ENCODE assay signal across 3 worm cellular contexts in genomic region chrIII:6604317-6604716, ce11.
A peak's percentile ranks its signal among the peaks of the same experiment; 100 is the strongest.
TF ChIP-seq lines count a peak whose summit lies in the region.

No protein-coding gene starts in this region.

TF ChIP-seq in whole organism, L1 larva, 84 proteins besides CTCF, POLR2A, EP300 and RAD21 (continued from another document):
- no peak for TF ChIP-seq hpl-2 (GFP tag; optimal IDR thresholded peaks at IDR 0.05; lab: Kevin White, UChicago)
- TF ChIP-seq skn-1 (tag; optimal IDR thresholded peaks at IDR 0.05; lab: Kevin White, UChicago), result no peak
- no peak for TF ChIP-seq egl-27 (tag; optimal IDR thresholded peaks at IDR 0.05; lab: Kevin White, UChicago)
- TF ChIP-seq unc-62 (GFP tag; optimal IDR thresholded peaks at IDR 0.05; lab: Kevin White, UChicago), result no peak
- peak in 1 of 2 experiments; percentile 0 for TF ChIP-seq lsy-2 (tag; optimal IDR thresholded peaks at IDR 0.05; lab: Kevin White, UChicago)
- no peak for TF ChIP-seq efl-1 (optimal IDR thresholded peaks at IDR 0.05; lab: Kevin White, UChicago)
- peak in 1 of 2 experiments; percentile 12 for TF ChIP-seq efl-1 (GFP tag; optimal IDR thresholded peaks at IDR 0.05 in 1 of 2; lab: Kevin White, UChicago)
- TF ChIP-seq snpc-4 (tag; optimal IDR thresholded peaks at IDR 0.05; lab: Kevin White, UChicago), result no peak
- no peak for TF ChIP-seq C34B4.2 (tag; optimal IDR thresholded peaks at IDR 0.05; lab: Kevin White, UChicago)
- TF ChIP-seq nhr-47 (tag; optimal IDR thresholded peaks at IDR 0.05; lab: Kevin White, UChicago), result no peak
- no peak for TF ChIP-seq mdl-1 (tag; optimal IDR thresholded peaks at IDR 0.05; lab: Kevin White, UChicago)
- TF ChIP-seq Y116A8C.19 (tag; optimal IDR thresholded peaks at IDR 0.05; lab: Kevin White, UChicago; ENCODE audit: borderline replicate concordance), result no peak
- TF ChIP-seq ceh-63 (GFP tag; optimal IDR thresholded peaks at IDR 0.05; lab: Kevin White, UChicago), result no peak
- no peak for TF ChIP-seq nhr-20 (tag; optimal IDR thresholded peaks at IDR 0.05; lab: Kevin White, UChicago)
- peak; percentile 0 for TF ChIP-seq nhr-71 (tag; optimal IDR thresholded peaks at IDR 0.05; lab: Kevin White, UChicago)
- no peak for TF ChIP-seq ztf-11 (tag; optimal IDR thresholded peaks at IDR 0.05; lab: Kevin White, UChicago)
- TF ChIP-seq tlp-1 (tag; optimal IDR thresholded peaks at IDR 0.05; lab: Kevin White, UChicago), result no peak
- TF ChIP-seq lin-39 (tag; optimal IDR thresholded peaks at IDR 0.05; lab: Kevin White, UChicago), result no peak
- no peak for TF ChIP-seq ceh-88 (GFP tag; IDR thresholded peaks at IDR 0.05; lab: Robert Waterston, UW)
- TF ChIP-seq ceh-8 (GFP tag; optimal IDR thresholded peaks at IDR 0.05; lab: Kevin White, UChicago), result no peak

TF ChIP-seq in whole organism, L4 larva, 104 proteins besides CTCF, POLR2A, EP300 and RAD21 (continued from another document and continues in another):
- TF ChIP-seq ceh-32 (tag; optimal IDR thresholded peaks at IDR 0.05; lab: Kevin White, UChicago; ENCODE audit: poor library complexity) (no peak), T26A8.4 (GFP tag; IDR thresholded peaks at IDR 0.05; lab: Robert Waterston, UW) (no peak), mdt-29 (GFP tag; IDR thresholded peaks at IDR 0.05; lab: Robert Waterston, UW) (no peak), ZK337.2 (GFP tag; IDR thresholded peaks at IDR 0.05; lab: Robert Waterston, UW) (no peak), pqm-1 (tag; optimal IDR thresholded peaks at IDR 0.05; lab: Kevin White, UChicago) (peak; percentile 39), ceh-20 (GFP tag; IDR thresholded peaks at IDR 0.05; lab: Robert Waterston, UW) (no peak), nhr-6 (tag; optimal IDR thresholded peaks at IDR 0.05; lab: Kevin White, UChicago) (no peak), dmd-6 (GFP tag; IDR thresholded peaks at IDR 0.05; lab: Robert Waterston, UW) (no peak), unc-39 (tag; optimal IDR thresholded peaks at IDR 0.05; lab: Kevin White, UChicago) (no peak), T20F7.1 (GFP tag; optimal IDR thresholded peaks at IDR 0.05; lab: Kevin White, UChicago) (no peak), ceh-28 (tag; optimal IDR thresholded peaks at IDR 0.05; lab: Kevin White, UChicago) (no peak), mxl-3 (GFP tag; optimal IDR thresholded peaks at IDR 0.05; lab: Kevin White, UChicago) (no peak), spr-1 (tag; optimal IDR thresholded peaks at IDR 0.05; lab: Kevin White, UChicago) (no peak), F26F4.8 (GFP tag; conservative IDR thresholded peaks at IDR 0.05; lab: Robert Waterston, UW) (no peak), madf-9 (GFP tag; conservative IDR thresholded peaks at IDR 0.05; lab: Robert Waterston, UW) (no peak), nhr-102 (tag; optimal IDR thresholded peaks at IDR 0.05; lab: Kevin White, UChicago) (no peak), lin-39 (tag; optimal IDR thresholded peaks at IDR 0.05; lab: Kevin White, UChicago) (no peak), zip-2 (tag; optimal IDR thresholded peaks at IDR 0.05; lab: Kevin White, UChicago) (no peak), lin-1 (GFP tag; IDR thresholded peaks at IDR 0.05; lab: Robert Waterston, UW) (no peak), dve-1 (tag; optimal IDR thresholded peaks at IDR 0.05; lab: Kevin White, UChicago; ENCODE audit: insufficient read depth) (peak; percentile 43), Y105C5A.15 (GFP tag; IDR thresholded peaks at IDR 0.05; lab: Robert Waterston, UW) (no peak), Y48G9A.11 (GFP tag; IDR thresholded peaks at IDR 0.05; lab: Robert Waterston, UW) (no peak), daf-19 (GFP tag; conservative IDR thresholded peaks at IDR 0.05; lab: Robert Waterston, UW) (no peak), ceh-82 (tag; optimal IDR thresholded peaks at IDR 0.05; lab: Kevin White, UChicago) (no peak), snpc-4 (tag; optimal IDR thresholded peaks at IDR 0.05; lab: Kevin White, UChicago) (no peak), nhr-10 (tag; optimal IDR thresholded peaks at IDR 0.05; lab: Kevin White, UChicago) (no peak), nhr-77 (tag; optimal IDR thresholded peaks at IDR 0.05; lab: Kevin White, UChicago) (no peak), nhr-25 (tag; optimal IDR thresholded peaks at IDR 0.05; lab: Kevin White, UChicago; ENCODE audit: borderline replicate concordance, insufficient read depth) (no peak), mes-2 (tag; optimal IDR thresholded peaks at IDR 0.05; lab: Kevin White, UChicago; ENCODE audit: poor library complexity, severe bottlenecking) (peak; percentile 58), ceh-62 (tag; optimal IDR thresholded peaks at IDR 0.05; lab: Kevin White, UChicago) (no peak), hif-1 (tag; optimal IDR thresholded peaks at IDR 0.05; lab: Kevin White, UChicago) (peak in 1 of 2 experiments; percentile 2), set-16 (GFP tag; IDR thresholded peaks at IDR 0.05; lab: Robert Waterston, UW) (no peak), daf-12 (tag; optimal IDR thresholded peaks at IDR 0.05; lab: Kevin White, UChicago) (no peak), D1046.2 (GFP tag; IDR thresholded peaks at IDR 0.05; lab: Robert Waterston, UW) (no peak), unc-130 (GFP tag; optimal IDR thresholded peaks at IDR 0.05; lab: Kevin White, UChicago) (no peak), F10B5.3 (tag; optimal IDR thresholded peaks at IDR 0.05; lab: Kevin White, UChicago) (no peak), daf-16 (GFP tag; optimal IDR thresholded peaks at IDR 0.05; lab: Kevin White, UChicago) (no peak), daf-16 (tag; optimal IDR thresholded peaks at IDR 0.05; lab: Kevin White, UChicago) (peak; percentile 5), ztf-11 (tag; optimal IDR thresholded peaks at IDR 0.05; lab: Kevin White, UChicago) (no peak), rbr-2 (tag; optimal IDR thresholded peaks at IDR 0.05; lab: Kevin White, UChicago) (no peak), hlh-30 (tag; optimal IDR thresholded peaks at IDR 0.05; lab: Kevin White, UChicago; ENCODE audit: insufficient read depth) (no peak), skn-1 (tag; optimal IDR thresholded peaks at IDR 0.05; lab: Kevin White, UChicago) (no peak), R02D3.7 (tag; optimal IDR thresholded peaks at IDR 0.05; lab: Kevin White, UChicago) (no peak), dmd-9 (GFP tag; IDR thresholded peaks at IDR 0.05; lab: Robert Waterston, UW) (no peak), zfp-3 (GFP tag; conservative IDR thresholded peaks at IDR 0.05; lab: Robert Waterston, UW) (no peak), dpl-1 (GFP tag; optimal IDR thresholded peaks at IDR 0.05; lab: Kevin White, UChicago) (peak; percentile 20), aly-2 (tag; optimal IDR thresholded peaks at IDR 0.05; lab: Kevin White, UChicago) (no peak), attf-4 (tag; optimal IDR thresholded peaks at IDR 0.05; lab: Kevin White, UChicago) (no peak), F49E8.2 (tag; optimal IDR thresholded peaks at IDR 0.05; lab: Kevin White, UChicago; ENCODE audit: borderline replicate concordance) (no peak), lin-13 (GFP tag; optimal IDR thresholded peaks at IDR 0.05; lab: Kevin White, UChicago) (no peak), nhr-111 (GFP tag; optimal IDR thresholded peaks at IDR 0.05; lab: Kevin White, UChicago) (no peak), Y5F2A.4 (GFP tag; optimal IDR thresholded peaks at IDR 0.05; lab: Kevin White, UChicago) (no peak), fos-1 (tag; optimal IDR thresholded peaks at IDR 0.05; lab: Kevin White, UChicago) (no peak), ceh-44 (GFP tag; IDR thresholded peaks at IDR 0.05; lab: Robert Waterston, UW) (no peak), zip-11 (GFP tag; IDR thresholded peaks at IDR 0.05; lab: Robert Waterston, UW) (no peak), ces-1 (GFP tag; optimal IDR thresholded peaks at IDR 0.05; lab: Kevin White, UChicago) (no peak), lin-38 (GFP tag; IDR thresholded peaks at IDR 0.05; lab: Robert Waterston, UW) (no peak), zfp-2 (tag; optimal IDR thresholded peaks at IDR 0.05; lab: Kevin White, UChicago) (no peak), egl-43 (GFP tag; IDR thresholded peaks at IDR 0.05; lab: Robert Waterston, UW) (no peak), mxl-2 (GFP tag; conservative IDR thresholded peaks at IDR 0.05; lab: Robert Waterston, UW) (no peak)

TF ChIP-seq in whole organism, young adult, 124 proteins besides CTCF, POLR2A, EP300 and RAD21 (continued from another document):
- TF ChIP-seq ekl-4 (GFP tag; IDR thresholded peaks at IDR 0.05; lab: Robert Waterston, UW) (no peak), C06A6.2 (GFP tag; conservative IDR thresholded peaks at IDR 0.05; lab: Robert Waterston, UW) (no peak), madf-10 (tag; optimal IDR thresholded peaks at IDR 0.05; lab: Kevin White, UChicago) (no peak), ccch-3 (GFP tag; optimal IDR thresholded peaks at IDR 0.05; lab: Kevin White, UChicago) (no peak), madf-6 (GFP tag; IDR thresholded peaks at IDR 0.05; lab: Robert Waterston, UW) (peak; percentile 35; the same call in 1 of the 2 replicates), F39B2.1 (GFP tag; IDR thresholded peaks at IDR 0.05; lab: Robert Waterston, UW) (no peak), lir-1 (GFP tag; conservative IDR thresholded peaks at IDR 0.05; lab: Robert Waterston, UW) (no peak), let-607 (tag; optimal IDR thresholded peaks at IDR 0.05; lab: Kevin White, UChicago) (no peak), ztf-25 (GFP tag; IDR thresholded peaks at IDR 0.05; lab: Robert Waterston, UW) (no peak), ztf-26 (tag; optimal IDR thresholded peaks at IDR 0.05; lab: Kevin White, UChicago) (no peak), ceh-40 (GFP tag; IDR thresholded peaks at IDR 0.05; lab: Robert Waterston, UW) (peak; percentile 35; the same call in 1 of the 2 replicates), athp-1 (tag; optimal IDR thresholded peaks at IDR 0.05; lab: Kevin White, UChicago) (no peak), efl-1 (GFP tag; optimal IDR thresholded peaks at IDR 0.05; lab: Kevin White, UChicago) (peak; percentile 47), attf-5 (GFP tag; optimal IDR thresholded peaks at IDR 0.05; lab: Kevin White, UChicago) (no peak), dpl-1 (GFP tag; optimal IDR thresholded peaks at IDR 0.05; lab: Kevin White, UChicago) (no peak), chd-7 (tag; optimal IDR thresholded peaks at IDR 0.05; lab: Kevin White, UChicago) (no peak), gei-17 (GFP tag; optimal IDR thresholded peaks at IDR 0.05; lab: Kevin White, UChicago) (no peak), fkh-3 (tag; optimal IDR thresholded peaks at IDR 0.05; lab: Kevin White, UChicago) (no peak)
